Fruit fly (Drosophila melanogaster): ENCODE measurements around the gene CG3436.

CG3436 gene

dm6 chr2L:143088-143487, 12.7 kb upstream of the CG3436 start, which contains the start of the genes CG31974 and CG11454:
Gene CG31974 (minus strand): TSS chr2L:143091.
Gene CG11454 (plus strand): TSS chr2L:143323.
- no peak for TF ChIP-seq CG17801 (GFP tag; optimal IDR thresholded peaks at IDR 0.05; ENCODE audit: partially characterized antibody)

DNA sequence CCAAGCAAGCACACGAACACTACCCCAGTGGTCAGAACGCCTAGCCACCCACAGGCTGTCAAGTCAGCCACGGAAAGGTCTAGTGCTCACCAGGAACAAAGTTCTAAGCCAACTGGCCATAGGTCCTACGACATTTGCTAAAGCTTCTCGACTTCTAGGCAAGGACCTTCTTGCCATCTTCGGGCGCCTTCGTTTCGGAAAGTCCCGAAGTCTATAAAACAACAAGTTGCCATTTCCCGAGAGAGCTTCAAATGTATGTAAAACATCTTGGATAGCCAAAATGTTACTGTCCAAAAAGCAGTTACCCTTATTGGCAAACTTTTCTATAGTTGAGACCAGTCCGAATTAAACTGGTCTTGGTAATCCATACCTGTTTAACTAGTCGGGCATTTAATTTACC, 9.3 kb upstream of the CG3436 start:
- no peak for TF ChIP-seq CG17801 (GFP tag; optimal IDR thresholded peaks at IDR 0.05; ENCODE audit: partially characterized antibody)

DNA sequence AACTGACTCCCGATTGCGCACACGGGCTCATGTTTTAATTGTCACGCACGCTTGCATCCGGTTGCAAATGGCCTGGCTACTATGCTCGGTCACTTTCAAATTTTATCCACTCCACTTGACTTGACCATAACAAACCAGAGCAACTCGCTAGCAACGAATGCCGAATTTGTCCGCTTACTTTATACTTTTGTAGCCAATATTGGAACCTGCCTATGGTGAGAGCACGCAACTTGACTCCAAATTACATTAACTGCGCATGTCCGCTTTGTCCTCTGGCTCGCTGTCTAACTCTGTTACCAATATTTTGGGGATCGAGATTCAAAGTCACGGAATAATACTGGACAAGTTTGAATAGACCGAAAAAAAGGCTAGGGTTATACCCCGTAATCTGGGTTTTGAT, 2.7 kb upstream of the CG3436 start, which contains the start of gene CG42399:
Gene CG42399 (minus strand): TSS at position 159 of the 400 bp plus-strand sequence.
- TF ChIP-seq CG17801 (GFP tag; optimal IDR thresholded peaks at IDR 0.05; ENCODE audit: partially characterized antibody): no peak

dm6 chr2L:155215-155712, 565 bp upstream of the CG3436 start, which contains the start of gene Pus10:
Gene Pus10 (minus strand): TSS chr2L:155305.
- no peak for TF ChIP-seq CG17801 (GFP tag; optimal IDR thresholded peaks at IDR 0.05; ENCODE audit: partially characterized antibody)

DNA sequence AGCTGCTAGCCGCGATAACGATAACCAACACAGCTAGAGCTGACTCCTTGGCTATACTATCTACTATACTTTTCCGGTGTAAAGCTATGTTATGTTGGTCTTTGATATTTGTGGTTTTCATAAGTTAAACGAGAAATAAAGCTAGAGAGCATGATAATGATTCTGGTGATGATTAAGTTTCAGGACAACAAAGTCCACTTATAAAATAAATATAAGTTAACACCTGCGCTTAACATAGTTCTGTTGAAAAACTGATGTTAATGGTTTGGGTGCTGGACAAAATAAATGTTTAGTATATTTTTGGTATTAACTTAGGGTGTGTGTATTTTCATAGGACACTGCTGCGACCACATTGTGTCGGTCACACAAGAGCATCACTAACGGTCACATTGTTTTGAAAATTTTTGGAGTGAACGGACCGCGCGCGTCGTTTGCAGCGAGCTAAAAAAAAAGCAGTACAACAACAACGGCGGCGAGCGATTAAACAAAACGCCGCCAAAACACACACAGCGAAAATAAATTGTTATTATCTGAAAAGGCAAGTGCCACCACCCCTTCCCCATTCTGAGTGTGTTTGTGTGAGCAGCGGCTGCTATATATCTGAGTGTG, 2.9 kb downstream of the CG3436 start, which contains the start of the genes CG33635 and spen:
Gene CG33635 (minus strand): TSS at position 16 of the 609 bp plus-strand sequence.
Gene spen (plus strand): TSS at position 384 of the 609 bp plus-strand sequence.
- peak; percentile 72 for TF ChIP-seq CG17801 (GFP tag; optimal IDR thresholded peaks at IDR 0.05; ENCODE audit: partially characterized antibody)

dm6 chr2L:160581-161452, 5.0 kb downstream of the CG3436 start:
- peak; percentile 91 for TF ChIP-seq CG17801 (GFP tag; optimal IDR thresholded peaks at IDR 0.05; ENCODE audit: partially characterized antibody)

dm6 chr2L:161453-162175, 5.8 kb downstream of the CG3436 start:
- peak; percentile 95 for TF ChIP-seq CG17801 (GFP tag; optimal IDR thresholded peaks at IDR 0.05; ENCODE audit: partially characterized antibody)

- TF ChIP-seq CG17801 (GFP tag; optimal IDR thresholded peaks at IDR 0.05; ENCODE audit: partially characterized antibody): no peak
Observed at dm6 chr2L:162208-162607, 6.4 kb downstream of the CG3436 start.

DNA sequence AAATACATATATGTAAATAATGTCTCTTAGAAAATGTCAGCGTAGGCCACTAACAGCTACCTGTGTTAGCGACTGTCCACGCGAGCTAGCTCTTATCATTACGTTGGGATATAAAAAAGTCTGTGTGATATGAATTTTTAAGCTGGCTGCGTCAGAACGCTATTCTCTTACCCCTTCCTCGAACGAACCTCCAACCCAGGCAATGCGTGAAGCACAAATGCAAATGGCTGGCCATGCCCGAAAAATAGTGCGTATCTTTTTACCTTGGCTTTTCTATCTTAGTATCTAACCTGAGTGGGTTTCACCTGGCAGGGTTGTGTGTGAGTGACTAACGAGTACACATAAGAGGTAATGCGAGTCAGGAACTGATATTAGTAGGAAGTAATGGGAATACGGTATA, 7.4 kb downstream of the CG3436 start:
- no peak for TF ChIP-seq CG17801 (GFP tag; optimal IDR thresholded peaks at IDR 0.05; ENCODE audit: partially characterized antibody)

DNA sequence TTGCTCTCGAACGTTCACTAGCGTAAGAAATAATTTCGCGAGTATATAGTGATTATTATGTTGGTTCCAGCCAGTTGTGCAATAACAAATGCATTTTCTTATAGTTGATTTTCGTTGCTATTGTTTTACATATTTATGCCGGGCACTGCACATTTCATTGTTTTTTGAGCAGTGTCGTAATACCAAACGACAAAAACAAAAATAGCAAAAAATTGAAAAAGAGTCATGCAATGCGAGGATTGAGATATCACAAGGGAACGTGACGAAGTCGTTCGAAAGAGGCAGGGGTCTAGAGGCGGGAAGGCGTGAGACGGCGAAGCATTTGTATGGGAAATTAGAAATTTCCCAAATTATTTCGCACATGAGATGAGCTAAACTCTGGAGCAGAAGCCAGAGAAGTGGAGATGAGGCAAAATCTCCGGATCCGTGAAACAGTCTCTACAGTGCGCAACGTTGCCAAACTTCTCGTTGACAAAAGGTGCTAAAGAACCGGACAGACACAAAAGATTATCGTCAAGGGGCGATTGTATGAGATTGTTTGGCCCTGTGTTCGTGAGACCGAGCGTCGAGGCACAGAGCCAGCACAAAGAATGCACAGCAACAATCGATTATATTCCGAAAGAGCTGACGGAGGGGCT, 9.5 kb downstream of the CG3436 start:
- TF ChIP-seq CG17801 (GFP tag; optimal IDR thresholded peaks at IDR 0.05; ENCODE audit: partially characterized antibody): peak; percentile 1

DNA sequence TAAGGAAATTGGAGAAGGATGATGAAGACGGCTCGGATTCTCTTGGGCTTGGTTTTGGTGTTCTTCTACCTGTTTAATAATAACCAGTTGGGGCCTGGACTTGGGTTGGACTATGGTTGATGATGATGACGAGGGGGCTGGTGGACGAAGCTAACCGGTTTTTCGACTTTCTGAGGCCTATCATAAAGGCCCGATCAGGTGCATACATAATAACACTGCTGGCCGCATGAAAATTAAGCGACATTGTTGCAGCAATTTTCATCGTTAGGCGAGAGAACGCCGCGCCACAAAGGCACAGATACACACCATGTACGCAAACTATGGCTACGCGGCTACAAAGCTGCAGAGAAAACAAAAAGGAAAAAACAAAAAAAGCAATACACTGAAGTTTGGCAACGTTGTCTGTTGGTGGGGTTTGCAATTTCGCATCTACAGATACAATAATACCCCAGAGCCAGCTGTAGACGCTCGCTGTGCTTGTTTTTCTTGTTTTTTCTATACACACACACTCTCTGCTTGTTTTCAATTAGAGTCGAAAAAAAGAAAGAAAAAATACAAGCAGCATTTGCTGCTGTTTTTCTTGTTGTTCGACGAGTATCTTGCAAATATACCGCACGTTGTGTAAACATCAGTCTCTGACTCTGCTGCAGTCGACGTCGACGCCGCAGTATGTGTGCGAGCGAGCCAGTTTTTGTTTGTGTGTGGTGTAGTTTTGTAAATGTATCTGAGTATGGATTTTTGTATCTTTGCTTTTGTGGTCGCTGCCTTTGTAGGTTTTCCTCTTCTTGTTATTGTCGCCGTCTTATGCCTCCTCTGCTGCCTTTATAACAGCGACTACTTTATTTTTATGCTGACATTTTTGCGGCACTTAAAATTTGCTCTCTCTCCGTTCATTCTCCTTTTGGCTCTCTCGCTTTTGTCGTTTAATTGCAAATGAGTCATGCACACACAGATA, 10.6 kb downstream of the CG3436 start:
- peak; percentile 97 for TF ChIP-seq CG17801 (GFP tag; optimal IDR thresholded peaks at IDR 0.05; ENCODE audit: partially characterized antibody)

- TF ChIP-seq CG17801 (GFP tag; optimal IDR thresholded peaks at IDR 0.05; ENCODE audit: partially characterized antibody): no peak
Observed at dm6 chr2L:168270-168901, 12.6 kb downstream of the CG3436 start.

DNA sequence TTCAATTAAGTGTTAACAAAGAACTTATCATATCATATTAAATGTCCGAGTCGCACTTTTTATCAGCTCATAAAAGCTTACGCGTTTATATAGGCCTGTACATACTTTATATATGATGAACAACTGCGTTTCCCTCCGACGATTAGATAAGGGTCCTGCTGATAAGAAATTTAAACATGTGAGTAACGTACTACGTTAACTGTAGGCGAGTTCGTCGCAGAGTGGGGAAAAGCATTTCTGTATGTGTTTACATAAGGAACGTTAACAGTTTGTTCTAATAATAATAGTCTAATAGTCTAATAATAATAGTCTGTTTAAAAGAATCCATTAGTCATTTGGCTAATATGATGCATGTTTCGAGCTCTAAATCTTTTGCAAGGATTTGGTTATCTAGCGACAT, 14.6 kb downstream of the CG3436 start:
- no peak for TF ChIP-seq CG17801 (GFP tag; optimal IDR thresholded peaks at IDR 0.05; ENCODE audit: partially characterized antibody)
